Worm (Caenorhabditis elegans): ENCODE results near the gene famh-136.

- TF ChIP-seq ama-1 (optimal IDR thresholded peaks at IDR 0.05) (no peak), daf-12 (tag; optimal IDR thresholded peaks at IDR 0.05) (no peak), nhr-11 (tag; optimal IDR thresholded peaks at IDR 0.05) (no peak), nhr-237 (tag; optimal IDR thresholded peaks at IDR 0.05) (no peak), nhr-43 (tag; optimal IDR thresholded peaks at IDR 0.05; ENCODE audit: poor library complexity, severe bottlenecking) (no peak), ceh-28 (tag; optimal IDR thresholded peaks at IDR 0.05) (no peak), ZK546.5 (tag; optimal IDR thresholded peaks at IDR 0.05) (no peak), elt-2 (tag; optimal IDR thresholded peaks at IDR 0.05) (no peak), egl-27 (tag; optimal IDR thresholded peaks at IDR 0.05) (no peak), pha-4 (tag; optimal IDR thresholded peaks at IDR 0.05) (no peak), ztf-11 (tag; optimal IDR thresholded peaks at IDR 0.05) (no peak), mdl-1 (tag; optimal IDR thresholded peaks at IDR 0.05) (no peak)
Observed at ce11 chrIII:8851961-8852360, 35.6 kb upstream of the famh-136 start, which contains the start of gene plg-1.
